Worm (Caenorhabditis elegans) whole organism, mixed stage, embryonic: ENCODE results near the gene math-26.

Source experiments
- M03D4.4 ChIP-seq: sonication (generic microtip); optimal IDR thresholded peaks from 2 replicates; lab custom pipeline; 2017; ENCODE audit warnings: mild to moderate bottlenecking, missing genetic modification characterization, missing compliant biosample characterization
- bed-3 ChIP-seq: fragments of 200-800 bp; sonication (Bioruptor generic); optimal IDR thresholded peaks from 3 replicates; lab custom pipeline; 2018; ENCODE audit warnings: mild to moderate bottlenecking, missing genetic modification characterization, moderate library complexity, missing compliant biosample characterization
- blmp-1 ChIP-seq: fragments of 150-350 bp; optimal IDR thresholded peaks from 2 replicates; lab custom pipeline; 2014; ENCODE audit warnings: missing biosample characterization, missing genetic modification characterization
- ceh-39 ChIP-seq: fragments of 150-350 bp; optimal IDR thresholded peaks from 2 replicates; lab custom pipeline; 2014; ENCODE audit warnings: missing biosample characterization, missing genetic modification characterization
- ceh-83 ChIP-seq: fragments of 200-800 bp; sonication (Bioruptor generic); optimal IDR thresholded peaks from 2 replicates; lab custom pipeline; 2018; ENCODE audit warnings: mild to moderate bottlenecking, missing genetic modification characterization, missing compliant biosample characterization
- ces-1 ChIP-seq: fragments of 150-350 bp; optimal IDR thresholded peaks from 2 replicates; lab custom pipeline; 2014; ENCODE audit warnings: missing biosample characterization, missing genetic modification reagents, missing genetic modification characterization
- cnd-1 ChIP-seq: fragments of 200-800 bp; sonication (Bioruptor generic); optimal IDR thresholded peaks from 2 replicates; lab custom pipeline; 2018; ENCODE audit warnings: mild to moderate bottlenecking, missing genetic modification characterization, missing compliant biosample characterization
- elt-1 ChIP-seq: sonication (generic microtip); optimal IDR thresholded peaks from 2 replicates; lab custom pipeline; 2017; ENCODE audit warnings: missing genetic modification characterization, mild to moderate bottlenecking, missing compliant biosample characterization, antibody characterized with exemption, moderate library complexity, borderline replicate concordance; ENCODE audit not compliant: insufficient read depth
- elt-3 ChIP-seq: fragments of 150-350 bp; optimal IDR thresholded peaks from 2 replicates; lab custom pipeline; 2014; ENCODE audit warnings: missing biosample characterization, missing genetic modification characterization
- flh-1 ChIP-seq: fragments of 200-800 bp; sonication (Bioruptor generic); optimal IDR thresholded peaks from 2 replicates; lab custom pipeline; 2018; ENCODE audit warnings: mild to moderate bottlenecking, missing genetic modification characterization, moderate library complexity, missing compliant biosample characterization
- ham-2 ChIP-seq: fragments of 200-800 bp; sonication (Bioruptor generic); optimal IDR thresholded peaks from 2 replicates; lab custom pipeline; 2018; ENCODE audit warnings: mild to moderate bottlenecking, missing genetic modification characterization, missing compliant biosample characterization
- hlh-1 ChIP-seq: fragments of 150-350 bp; optimal IDR thresholded peaks from 2 replicates; lab custom pipeline; 2014; ENCODE audit warnings: missing biosample characterization, missing genetic modification reagents, missing genetic modification characterization
- lin-13 ChIP-seq: fragments of 150-350 bp; optimal IDR thresholded peaks from 2 replicates; lab custom pipeline; 2014; ENCODE audit warnings: missing biosample characterization, missing genetic modification characterization
- lin-32 ChIP-seq: fragments of 200-800 bp; sonication (Bioruptor generic); optimal IDR thresholded peaks from 2 replicates; lab custom pipeline; 2018; ENCODE audit warnings: mild to moderate bottlenecking, missing genetic modification characterization, missing compliant biosample characterization
- mab-5 ChIP-seq: fragments of 150-350 bp; optimal IDR thresholded peaks from 2 replicates; lab custom pipeline; 2014; ENCODE audit warnings: missing biosample characterization, missing genetic modification characterization
- mep-1 ChIP-seq: fragments of 150-350 bp; optimal IDR thresholded peaks from 2 replicates; lab custom pipeline; 2017; ENCODE audit warnings: missing biosample characterization, missing genetic modification reagents, missing genetic modification characterization, inconsistent platforms
- mls-2 ChIP-seq: sonication (generic microtip); optimal IDR thresholded peaks from 2 replicates; lab custom pipeline; 2016; ENCODE audit warnings: mild to moderate bottlenecking, missing genetic modification characterization, moderate library complexity, missing compliant biosample characterization
- nhr-12 ChIP-seq: fragments of 150-350 bp; optimal IDR thresholded peaks from 2 replicates; lab custom pipeline; 2014; ENCODE audit warnings: missing biosample characterization, missing genetic modification characterization
- nhr-2 ChIP-seq: fragments of 150-350 bp; optimal IDR thresholded peaks from 2 replicates; lab custom pipeline; 2014; ENCODE audit warnings: missing biosample characterization, missing genetic modification characterization
- nhr-28 ChIP-seq: fragments of 150-350 bp; optimal IDR thresholded peaks from 2 replicates; lab custom pipeline; 2014; ENCODE audit warnings: missing biosample characterization, missing genetic modification characterization
- nhr-76 ChIP-seq: sonication (generic microtip); optimal IDR thresholded peaks from 2 replicates; lab custom pipeline; 2017; ENCODE audit warnings: missing biosample characterization, missing genetic modification characterization
- pha-4 ChIP-seq: fragments of 150-350 bp; optimal IDR thresholded peaks from 2 replicates; lab custom pipeline; 2018; ENCODE audit warnings: missing biosample characterization, missing genetic modification reagents, missing genetic modification characterization
- snpc-4 ChIP-seq: fragments of 150-350 bp; optimal IDR thresholded peaks from 2 replicates; lab custom pipeline; 2014; ENCODE audit warnings: missing biosample characterization, missing genetic modification characterization
- sptf-1 ChIP-seq: sonication (generic microtip); optimal IDR thresholded peaks from 2 replicates; lab custom pipeline; 2017; ENCODE audit warnings: mild to moderate bottlenecking, missing genetic modification characterization, moderate library complexity, missing compliant biosample characterization
- tbx-8 ChIP-seq: fragments of 200-800 bp; sonication (Bioruptor generic); optimal IDR thresholded peaks from 2 replicates; lab custom pipeline; 2018; ENCODE audit warnings: mild to moderate bottlenecking, missing genetic modification characterization, moderate library complexity, missing compliant biosample characterization
- unc-120 ChIP-seq: sonication (generic microtip); optimal IDR thresholded peaks from 2 replicates; lab custom pipeline; 2017; ENCODE audit warnings: missing genetic modification characterization, missing compliant biosample characterization; ENCODE audit not compliant: poor library complexity, severe bottlenecking
- unc-62 ChIP-seq: fragments of 150-350 bp; optimal IDR thresholded peaks from 2 replicates; lab custom pipeline; 2014; ENCODE audit warnings: missing biosample characterization, missing genetic modification reagents, missing genetic modification characterization
- zip-8 ChIP-seq: fragments of 150-350 bp; optimal IDR thresholded peaks from 2 replicates; lab custom pipeline; 2014; ENCODE audit warnings: missing biosample characterization, missing genetic modification characterization
- ztf-11 ChIP-seq: fragments of 150-350 bp; optimal IDR thresholded peaks from 2 replicates; lab custom pipeline; 2014; ENCODE audit warnings: missing biosample characterization, missing genetic modification characterization

math-26 gene

ce11 chrII:1736353-1736752, 35.1 kb upstream of the math-26 start, which contains the start of gene ceh-83:
ceh-83 (minus strand) TSS chrII:1736533.
- no peak for TF ChIP-seq lin-32 (GFP tag; lab: Kevin White, UChicago)
- no peak for TF ChIP-seq zip-8 (tag; lab: Kevin White, UChicago)
- TF ChIP-seq blmp-1 (tag; lab: Kevin White, UChicago): no peak
- no peak for TF ChIP-seq elt-1
- no peak for TF ChIP-seq unc-120 (tag; lab: Kevin White, UChicago)
- no peak for TF ChIP-seq unc-62 (GFP tag; lab: Kevin White, UChicago)
- no peak for TF ChIP-seq ceh-83 (GFP tag; lab: Kevin White, UChicago)
- TF ChIP-seq ham-2 (GFP tag; lab: Kevin White, UChicago): no peak

- no peak for TF ChIP-seq tbx-8 (GFP tag; lab: Kevin White, UChicago)
- no peak for TF ChIP-seq mep-1
- no peak for TF ChIP-seq hlh-1 (tag; lab: Kevin White, UChicago)
- no peak for TF ChIP-seq nhr-28 (tag; lab: Kevin White, UChicago)
- TF ChIP-seq bed-3 (GFP tag; lab: Kevin White, UChicago): no peak
- TF ChIP-seq lin-13: no peak
- TF ChIP-seq mab-5 (tag; lab: Kevin White, UChicago): no peak
- no peak for TF ChIP-seq ceh-83 (GFP tag; lab: Kevin White, UChicago)
- no peak for TF ChIP-seq nhr-2
- no peak for TF ChIP-seq unc-120 (tag; lab: Kevin White, UChicago)
- TF ChIP-seq sptf-1 (tag; lab: Kevin White, UChicago): no peak
- no peak for TF ChIP-seq cnd-1
- TF ChIP-seq ceh-39 (tag; lab: Kevin White, UChicago): no peak
Measured at ce11 chrII:1738844-1739243, 32.6 kb upstream of the math-26 start, which contains the start of the genes irld-9 and irld-33. irld-9 (minus strand) TSS chrII:1738944. irld-33 (plus strand) TSS chrII:1739052.

ce11 chrII:1741248-1741647, 30.2 kb upstream of the math-26 start, which contains the start of gene K07G6.1:
K07G6.1 (plus strand) TSS chrII:1741548.
- TF ChIP-seq mab-5 (tag; lab: Kevin White, UChicago) (no peak), blmp-1 (tag; lab: Kevin White, UChicago) (no peak), lin-13 (no peak), hlh-1 (tag; lab: Kevin White, UChicago) (no peak), elt-3 (tag; lab: Kevin White, UChicago) (no peak), nhr-12 (tag; lab: Kevin White, UChicago) (no peak), pha-4 (tag; lab: Kevin White, UChicago) (no peak), ztf-11 (tag; lab: Kevin White, UChicago) (no peak), sptf-1 (tag; lab: Kevin White, UChicago) (no peak), nhr-2 (no peak), M03D4.4 (tag; lab: Kevin White, UChicago) (no peak), mls-2 (no peak), snpc-4 (no peak), nhr-76 (tag; lab: Kevin White, UChicago) (no peak)

DNA sequence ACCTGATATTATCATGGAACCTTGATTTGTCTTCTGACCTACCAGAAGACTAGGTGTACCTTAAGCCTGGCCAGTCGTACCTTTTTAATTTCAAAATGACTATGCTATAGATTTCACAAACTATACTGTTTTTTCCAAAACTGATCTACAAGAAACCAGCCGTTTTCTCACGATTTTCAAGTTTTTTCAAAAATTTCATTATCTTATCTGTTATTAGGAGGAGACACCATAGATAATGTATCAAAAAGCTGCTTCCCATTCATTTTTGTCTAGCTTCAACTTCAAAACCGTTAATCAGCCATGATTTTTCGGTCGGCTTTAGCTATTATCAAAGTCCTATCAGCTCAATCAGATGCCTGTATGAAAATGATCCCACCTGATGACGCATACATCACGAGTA, 28.9 kb upstream of the math-26 start, which contains the start of gene F36H5.12:
TSS of gene F36H5.12 (plus strand) at position 301 of the 400 bp plus-strand sequence.
- TF ChIP-seq ces-1 (no peak), ham-2 (GFP tag; lab: Kevin White, UChicago) (no peak), lin-13 (no peak), ztf-11 (tag; lab: Kevin White, UChicago) (no peak), tbx-8 (GFP tag; lab: Kevin White, UChicago) (no peak), nhr-12 (tag; lab: Kevin White, UChicago) (no peak), zip-8 (tag; lab: Kevin White, UChicago) (no peak), cnd-1 (no peak)

DNA sequence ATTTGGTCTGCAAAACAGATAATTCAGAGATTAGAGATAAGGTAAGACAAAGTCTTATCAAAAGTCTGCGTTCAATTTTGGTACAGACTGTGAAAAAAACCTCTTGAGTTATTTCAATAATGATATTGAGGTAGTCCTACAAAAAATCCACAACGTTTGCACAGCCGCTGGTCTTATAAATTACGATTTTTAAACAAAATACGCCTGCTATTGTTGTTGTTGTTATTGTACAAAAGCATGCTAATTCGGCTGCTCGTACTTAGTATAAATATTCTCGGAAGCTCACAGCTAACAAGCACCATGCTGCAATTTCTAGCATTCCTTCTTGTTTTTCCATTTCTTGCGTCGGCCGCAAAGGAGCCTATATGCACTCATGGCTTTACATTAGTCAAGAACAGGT, 27.3 kb upstream of the math-26 start, which contains the start of gene clec-19:
TSS of gene clec-19 (plus strand) at position 301 of the 400 bp plus-strand sequence.
- TF ChIP-seq ceh-39 (tag; lab: Kevin White, UChicago) (no peak), unc-62 (GFP tag; lab: Kevin White, UChicago) (no peak), flh-1 (GFP tag; lab: Kevin White, UChicago) (no peak), ham-2 (GFP tag; lab: Kevin White, UChicago) (no peak), mls-2 (no peak), lin-32 (GFP tag; lab: Kevin White, UChicago) (no peak)

ce11 chrII:1750413-1750812, 21.0 kb upstream of the math-26 start, which contains the start of the genes F36H5.13 and F36H5.8:
F36H5.13 (minus strand) TSS chrII:1750513.
F36H5.8 (minus strand) TSS chrII:1750686.
- TF ChIP-seq mab-5 (tag; lab: Kevin White, UChicago): no peak
- TF ChIP-seq unc-62 (GFP tag; lab: Kevin White, UChicago): no peak
- no peak for TF ChIP-seq sptf-1 (tag; lab: Kevin White, UChicago)
- TF ChIP-seq nhr-76 (tag; lab: Kevin White, UChicago): no peak
